Fruit fly (Drosophila melanogaster): ENCODE data around the gene Nmd3.

Gene Nmd3

DNA sequence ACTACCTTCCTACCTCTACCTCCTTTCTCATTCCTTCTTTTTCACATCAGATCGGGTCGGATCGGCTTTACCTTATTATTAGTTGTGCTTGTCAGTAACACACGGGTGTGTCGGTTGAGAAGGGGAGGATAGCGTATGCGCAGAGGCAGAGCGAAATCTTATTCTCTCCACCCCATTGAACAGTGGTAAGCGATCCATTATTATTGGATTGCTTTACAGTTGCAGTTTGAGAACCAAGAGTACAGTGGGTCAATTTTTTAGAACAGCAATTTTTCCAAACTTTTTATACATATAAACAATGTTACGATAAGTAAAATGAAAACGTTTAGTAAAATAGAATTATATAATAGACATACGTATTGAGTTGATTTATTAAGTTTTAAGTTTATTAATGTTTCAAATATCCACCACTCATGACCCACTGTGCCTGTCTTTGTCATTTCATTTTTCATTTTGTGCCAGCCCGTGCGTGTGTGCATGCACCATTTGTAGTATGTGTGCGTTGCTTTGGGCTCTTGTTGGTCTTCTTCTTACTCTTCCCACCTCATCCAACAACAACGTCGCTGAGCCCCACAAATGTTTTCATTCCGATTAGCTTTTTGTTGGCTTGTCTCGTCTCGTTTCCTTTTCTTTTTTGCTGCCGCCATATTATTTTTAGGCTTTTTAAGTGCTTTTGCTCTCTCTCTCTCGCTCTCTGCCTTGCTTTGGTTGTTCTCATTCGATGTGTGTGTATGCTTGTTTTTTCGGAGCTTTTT is 46.7 kb downstream of the Nmd3 start (continued):
- TF ChIP-seq CG13894 (tag; optimal IDR thresholded peaks at IDR 0.05) (peak; percentile 99), CG4282 (GFP tag; optimal IDR thresholded peaks at IDR 0.05) (peak; percentile 91), CG3281 (GFP tag; optimal IDR thresholded peaks at IDR 0.05) (peak; percentile 99), CG12744 (GFP tag; optimal IDR thresholded peaks at IDR 0.05) (peak; percentile 93), CrebB (tag; optimal IDR thresholded peaks at IDR 0.05) (peak; percentile 99), CG14667 (GFP tag; IDR thresholded peaks at IDR 0.05) (peak; percentile 98), shn (GFP tag; optimal IDR thresholded peaks at IDR 0.05) (peak; percentile 85), Sin3A (optimal IDR thresholded peaks at IDR 0.05) (no peak), Myb (GFP tag; optimal IDR thresholded peaks at IDR 0.05) (peak; percentile 32), ab (GFP tag; optimal IDR thresholded peaks at IDR 0.05) (peak; percentile 20), dm (GFP tag; optimal IDR thresholded peaks at IDR 0.05) (peak; percentile 71), gfzf (GFP tag; optimal IDR thresholded peaks at IDR 0.05) (no peak), sr (GFP tag; IDR thresholded peaks at IDR 0.05) (peak; percentile 81; the same call in 2 of the 3 replicates), CG30403 (GFP tag; optimal IDR thresholded peaks at IDR 0.05) (peak; percentile 97), kah (GFP tag; optimal IDR thresholded peaks at IDR 0.05) (peak; percentile 97), CG8478 (optimal IDR thresholded peaks at IDR 0.05) (no peak), nom (GFP tag; optimal IDR thresholded peaks at IDR 0.05) (peak; percentile 98), Pdp1 (GFP tag; optimal IDR thresholded peaks at IDR 0.05) (peak; percentile 89 to 97), CG7963 (GFP tag; IDR thresholded peaks at IDR 0.05; ENCODE audit: partially characterized antibody) (peak; percentile 71; the same call in 2 of the 3 replicates), CG32532 (GFP tag; IDR thresholded peaks at IDR 0.05) (peak; percentile 99), Rfx (GFP tag; IDR thresholded peaks at IDR 0.05) (peak; percentile 99), Mes4 (GFP tag; optimal IDR thresholded peaks at IDR 0.05) (peak; percentile 87), wdn (GFP tag; IDR thresholded peaks at IDR 0.05) (peak; percentile 98), bsh (GFP tag; optimal IDR thresholded peaks at IDR 0.05) (peak; percentile 93 to 100), br (optimal IDR thresholded peaks at IDR 0.05) (no peak), h (optimal IDR thresholded peaks at IDR 0.05) (no peak), CG16863 (GFP tag; optimal IDR thresholded peaks at IDR 0.05) (peak; percentile 89), crc (GFP tag; optimal IDR thresholded peaks at IDR 0.05) (peak; percentile 83), CG16815 (GFP tag; optimal IDR thresholded peaks at IDR 0.05) (peak; percentile 99), CG11560 (tag; IDR thresholded peaks at IDR 0.05) (peak; percentile 91), CG10321 (GFP tag; IDR thresholded peaks at IDR 0.05) (peak; percentile 80), eyg (GFP tag; optimal IDR thresholded peaks at IDR 0.05) (peak; percentile 55), danr (GFP tag; IDR thresholded peaks at IDR 0.05) (peak; percentile 99), trh (GFP tag; optimal IDR thresholded peaks at IDR 0.05) (peak; percentile 97), CG15011 (GFP tag; optimal IDR thresholded peaks at IDR 0.05) (peak; percentile 99), CG11504 (tag; optimal IDR thresholded peaks at IDR 0.05) (peak; percentile 98), CG9215 (GFP tag; IDR thresholded peaks at IDR 0.05) (peak; percentile 98), fd102C (GFP tag; optimal IDR thresholded peaks at IDR 0.05) (peak; percentile 97), CG10147 (GFP tag; optimal IDR thresholded peaks at IDR 0.05) (peak; percentile 99), fd64A (GFP tag; optimal IDR thresholded peaks at IDR 0.05) (peak; percentile 97), gce (GFP tag; IDR thresholded peaks at IDR 0.05) (peak; percentile 97), lov (optimal IDR thresholded peaks at IDR 0.05) (no peak), lov (GFP tag; IDR thresholded peaks at IDR 0.05) (peak; percentile 96), Ets97D (GFP tag; optimal IDR thresholded peaks at IDR 0.05) (peak; percentile 46), ase (GFP tag; IDR thresholded peaks at IDR 0.05) (peak; percentile 97), CG17829 (tag; optimal IDR thresholded peaks at IDR 0.05) (peak; percentile 99), dati (GFP tag; IDR thresholded peaks at IDR 0.05) (peak; percentile 95), dmrt11E (tag; optimal IDR thresholded peaks at IDR 0.05) (peak; percentile 100), Eip74EF (GFP tag; optimal IDR thresholded peaks at IDR 0.05) (peak in 1 of 2 experiments; percentile 97), wor (GFP tag; IDR thresholded peaks at IDR 0.05) (peak; percentile 99), CG14014 (GFP tag; IDR thresholded peaks at IDR 0.05) (peak; percentile 99)

All from whole organism, embryonic.